Fruit fly (Drosophila melanogaster) whole organism, embryonic: ENCODE results near the gene CG4297.

ENCODE experiments used
- CG10366 ChIP-seq: fragments of 200-800 bp; sonication (Bioruptor generic); IDR thresholded peaks from 2 replicates; pipeline ENCODE4 v1.3.6; 2022; ENCODE audit warnings: missing biosample characterization, missing genetic modification characterization
- CG11085 ChIP-seq: fragments of 200-800 bp; sonication (Bioruptor generic); IDR thresholded peaks from 2 replicates; pipeline ENCODE4 v1.3.6; 2022; ENCODE audit warnings: missing biosample characterization, missing genetic modification characterization
- CG12155 ChIP-seq: fragments of 200-800 bp; sonication (Bioruptor generic); optimal IDR thresholded peaks from 3 replicates; lab custom pipeline; 2016; ENCODE audit warnings: missing biosample characterization, missing genetic modification characterization
- CG12219 ChIP-seq: fragments of 200-800 bp; sonication (Bioruptor generic); optimal IDR thresholded peaks from 3 replicates; lab custom pipeline; 2018; ENCODE audit warnings: missing biosample characterization, mild to moderate bottlenecking, missing genetic modification characterization
- CG14441 ChIP-seq: fragments of 200-800 bp; sonication (Bioruptor generic); IDR thresholded peaks from 2 replicates; pipeline ENCODE4 v1.3.6; 2022; ENCODE audit warnings: missing biosample characterization, missing genetic modification characterization
- CG1602 ChIP-seq: fragments of 200-800 bp; sonication (Bioruptor generic); optimal IDR thresholded peaks from 3 replicates; lab custom pipeline; 2016; ENCODE audit warnings: missing biosample characterization, missing genetic modification characterization
- CG17612 ChIP-seq: fragments of 200-800 bp; sonication (Bioruptor generic); IDR thresholded peaks from 2 replicates; pipeline ENCODE4 v1.3.6; 2022; ENCODE audit warnings: missing biosample characterization, missing genetic modification characterization
- CG17829 ChIP-seq: fragments of 200-800 bp; optimal IDR thresholded peaks from 2 replicates; lab custom pipeline; 2019; ENCODE audit warnings: missing biosample characterization, mild to moderate bottlenecking, missing genetic modification characterization, moderate library complexity
- CG30020 ChIP-seq: fragments of 200-800 bp; optimal IDR thresholded peaks from 2 replicates; lab custom pipeline; 2019; ENCODE audit warnings: missing biosample characterization, mild to moderate bottlenecking, missing genetic modification characterization, moderate library complexity
- CG34422 ChIP-seq: fragments of 200-800 bp; sonication (Bioruptor generic); IDR thresholded peaks from 3 replicates; pipeline ENCODE4 v1.3.6; 2022; ENCODE audit warnings: missing biosample characterization, missing genetic modification characterization
- CG7372 ChIP-seq: fragments of 200-800 bp; sonication (Bioruptor generic); IDR thresholded peaks from 2 replicates; pipeline ENCODE4 v1.3.6; 2022; ENCODE audit warnings: missing biosample characterization, missing genetic modification characterization
- CG8359 ChIP-seq: fragments of 200-800 bp; sonication (Bioruptor generic); optimal IDR thresholded peaks from 2 replicates; lab custom pipeline; 2017; ENCODE audit warnings: missing biosample characterization, mild to moderate bottlenecking, missing genetic modification characterization, borderline replicate concordance
- CG8388 ChIP-seq: fragments of 200-800 bp; sonication (Bioruptor generic); optimal IDR thresholded peaks from 2 replicates; lab custom pipeline; 2019; ENCODE audit warnings: missing biosample characterization, mild to moderate bottlenecking, missing genetic modification characterization, moderate library complexity
- CG9437 ChIP-seq: fragments of 200-800 bp; sonication (Bioruptor generic); optimal IDR thresholded peaks from 2 replicates; lab custom pipeline; 2018; ENCODE audit warnings: missing biosample characterization, mild to moderate bottlenecking, missing genetic modification characterization
- CG9797 ChIP-seq: fragments of 200-800 bp; sonication (Bioruptor generic); optimal IDR thresholded peaks from 3 replicates; lab custom pipeline; 2018; ENCODE audit warnings: missing biosample characterization, mild to moderate bottlenecking, missing genetic modification characterization
- CkIIα-i1 ChIP-seq: fragments of 200-800 bp; sonication (Bioruptor generic); IDR thresholded peaks from 2 replicates; pipeline ENCODE4 v1.3.6; 2022; ENCODE audit warnings: missing biosample characterization, missing genetic modification characterization
- Dip3 ChIP-seq: fragments of 200-800 bp; sonication (Bioruptor generic); optimal IDR thresholded peaks from 3 replicates; lab custom pipeline; 2016; ENCODE audit warnings: missing biosample characterization, missing genetic modification characterization
- Ets97D ChIP-seq: fragments of 200-800 bp; sonication (Bioruptor generic); optimal IDR thresholded peaks from 3 replicates; lab custom pipeline; 2016; ENCODE audit warnings: missing biosample characterization, missing genetic modification characterization
- GATAe ChIP-seq: fragments of 200-800 bp; sonication (Bioruptor generic); conservative IDR thresholded peaks from 2 replicates; pipeline ENCODE4 v1.3.6; 2022; ENCODE audit warnings: missing biosample characterization, missing genetic modification characterization
- HLH54F ChIP-seq: fragments of 200-800 bp; sonication (Bioruptor generic); optimal IDR thresholded peaks from 3 replicates; lab custom pipeline; 2016; ENCODE audit warnings: missing biosample characterization, missing genetic modification characterization
- MBD-R2 ChIP-seq: fragments of 200-800 bp; sonication (Bioruptor generic); IDR thresholded peaks from 2 replicates; pipeline ENCODE4 v1.3.6; 2022; ENCODE audit warnings: missing biosample characterization, missing genetic modification characterization
- Med ChIP-seq: fragments of 200-800 bp; sonication (Bioruptor generic); peaks from one replicate; lab custom pipeline; 2016; ENCODE audit warnings: missing biosample characterization, missing genetic modification characterization, mild to moderate bottlenecking, inconsistent platforms, moderate library complexity
- Mrtf ChIP-seq: fragments of 200-800 bp; sonication (Bioruptor generic); IDR thresholded peaks from 3 replicates; pipeline ENCODE4 v1.3.6; 2022; ENCODE audit warnings: missing biosample characterization, missing genetic modification characterization
- NK7.1 ChIP-seq: fragments of 200-800 bp; sonication (Bioruptor generic); optimal IDR thresholded peaks from 3 replicates; lab custom pipeline; 2016; ENCODE audit warnings: missing biosample characterization, missing genetic modification characterization
- Nf-YB ChIP-seq: fragments of 200-800 bp; sonication (Bioruptor generic); optimal IDR thresholded peaks from 3 replicates; lab custom pipeline; 2019; ENCODE audit warnings: missing biosample characterization, mild to moderate bottlenecking, missing genetic modification characterization, moderate library complexity
- Nf-YC ChIP-seq: fragments of 200-800 bp; optimal IDR thresholded peaks from 3 replicates; lab custom pipeline; 2019; ENCODE audit warnings: missing biosample characterization, mild to moderate bottlenecking, missing genetic modification characterization, moderate library complexity
- Poxn ChIP-seq: fragments of 200-800 bp; sonication (Bioruptor generic); IDR thresholded peaks from 2 replicates; pipeline ENCODE4 v1.3.6; 2022; ENCODE audit warnings: missing biosample characterization, missing genetic modification characterization
- Rfx ChIP-seq: fragments of 200-800 bp; sonication (Bioruptor generic); IDR thresholded peaks from 2 replicates; pipeline ENCODE4 v1.3.6; 2022; ENCODE audit warnings: missing biosample characterization, missing genetic modification characterization
- amos ChIP-seq: fragments of 200-800 bp; sonication (Bioruptor generic); IDR thresholded peaks from 2 replicates; pipeline ENCODE4 v1.3.6; 2022; ENCODE audit warnings: missing biosample characterization, missing genetic modification characterization; ENCODE audit not compliant: partially characterized antibody
- ato ChIP-seq: fragments of 200-800 bp; sonication (Bioruptor generic); IDR thresholded peaks from 2 replicates; pipeline ENCODE4 v1.3.6; 2022; ENCODE audit warnings: missing biosample characterization, missing genetic modification characterization; ENCODE audit not compliant: partially characterized antibody
- bsh ChIP-seq, 2 experiments: fragments of 200-800 bp; sonication (Bioruptor generic); optimal IDR thresholded peaks; 2 replicates each; lab custom pipeline; 2017 to 2018; ENCODE audit warnings: mild to moderate bottlenecking in 2 of 2, missing biosample characterization in 2 of 2, missing genetic modification characterization in 2 of 2, moderate library complexity in 1 of 2
- chn ChIP-seq: fragments of 200-800 bp; sonication (Bioruptor generic); optimal IDR thresholded peaks from 2 replicates; lab custom pipeline; 2016; ENCODE audit warnings: missing biosample characterization, missing genetic modification characterization
- da ChIP-seq: fragments of 200-800 bp; sonication (Bioruptor generic); optimal IDR thresholded peaks from 2 replicates; lab custom pipeline; 2016; ENCODE audit warnings: missing biosample characterization, missing genetic modification characterization
- exex ChIP-seq: fragments of 200-800 bp; sonication (Bioruptor generic); optimal IDR thresholded peaks from 4 replicates; lab custom pipeline; 2018; ENCODE audit warnings: missing biosample characterization, mild to moderate bottlenecking, missing genetic modification characterization, moderate library complexity
- fd102C ChIP-seq: fragments of 200-800 bp; sonication (Bioruptor generic); optimal IDR thresholded peaks from 2 replicates; lab custom pipeline; 2018; ENCODE audit warnings: missing biosample characterization, mild to moderate bottlenecking, missing genetic modification characterization, moderate library complexity
- fd96Cb ChIP-seq: fragments of 200-800 bp; sonication (Bioruptor generic); optimal IDR thresholded peaks from 2 replicates; lab custom pipeline; 2018; ENCODE audit warnings: missing biosample characterization, mild to moderate bottlenecking, missing genetic modification characterization, moderate library complexity
- ham ChIP-seq: fragments of 200-800 bp; sonication (Bioruptor generic); IDR thresholded peaks from 2 replicates; pipeline ENCODE4 v1.3.6; 2022; ENCODE audit warnings: missing biosample characterization, missing genetic modification characterization
- ind ChIP-seq: fragments of 200-800 bp; sonication (Bioruptor generic); optimal IDR thresholded peaks from 3 replicates; lab custom pipeline; 2016; ENCODE audit warnings: missing biosample characterization, missing genetic modification characterization
- jumu ChIP-seq: fragments of 200-800 bp; sonication (Bioruptor generic); optimal IDR thresholded peaks from 3 replicates; lab custom pipeline; 2016; ENCODE audit warnings: missing biosample characterization, missing genetic modification characterization
- kni ChIP-seq: fragments of 200-800 bp; sonication (Bioruptor generic); optimal IDR thresholded peaks from 3 replicates; lab custom pipeline; 2017; ENCODE audit warnings: mild to moderate bottlenecking, missing biosample characterization, missing genetic modification reagents, missing genetic modification characterization
- nom ChIP-seq: fragments of 200-800 bp; sonication (Bioruptor generic); optimal IDR thresholded peaks from 2 replicates; lab custom pipeline; 2017; ENCODE audit warnings: missing biosample characterization, missing genetic modification characterization, mild to moderate bottlenecking, moderate library complexity, missing genetic modification reagents
- p53 ChIP-seq: fragments of 200-800 bp; sonication (Bioruptor generic); optimal IDR thresholded peaks from 2 replicates; lab custom pipeline; 2016; ENCODE audit warnings: missing biosample characterization, missing genetic modification characterization
- pb ChIP-seq: fragments of 200-800 bp; sonication (Bioruptor generic); optimal IDR thresholded peaks from 3 replicates; lab custom pipeline; 2016; ENCODE audit warnings: missing biosample characterization, missing genetic modification characterization
- pzg ChIP-seq: fragments of 200-800 bp; sonication (Bioruptor generic); optimal IDR thresholded peaks from 3 replicates; lab custom pipeline; 2018; ENCODE audit warnings: missing biosample characterization, mild to moderate bottlenecking, missing genetic modification characterization, moderate library complexity
- slbo ChIP-seq: fragments of 200-800 bp; sonication (Bioruptor generic); IDR thresholded peaks from 2 replicates; pipeline ENCODE4 v1.3.6; 2022; ENCODE audit warnings: missing biosample characterization, missing genetic modification characterization
- tll ChIP-seq, 2 experiments: fragments of 200-800 bp in 1 of 2; fragments of >200 bp in 1 of 2; sonication (Bioruptor generic) in 1 of 2; optimal IDR thresholded peaks; 2 replicates each; lab custom pipeline; 2017 to 2019; ENCODE audit warnings: missing biosample characterization in 2 of 2, missing genetic modification characterization in 2 of 2, mild to moderate bottlenecking in 1 of 2, moderate library complexity in 1 of 2
- ttk ChIP-seq: fragments of 200-800 bp; sonication (Bioruptor generic); IDR thresholded peaks from 2 replicates; pipeline ENCODE4 v2.1.2; 2022; ENCODE audit warnings: missing biosample characterization, missing genetic modification characterization
- wor ChIP-seq: fragments of 200-800 bp; sonication (Bioruptor generic); IDR thresholded peaks from 2 replicates; pipeline ENCODE4 v1.3.6; 2022; ENCODE audit warnings: missing biosample characterization, missing genetic modification characterization
- zf30C ChIP-seq: fragments of 200-800 bp; sonication (Bioruptor generic); optimal IDR thresholded peaks from 3 replicates; lab custom pipeline; 2018; ENCODE audit warnings: missing biosample characterization, mild to moderate bottlenecking, missing genetic modification characterization

Gene CG4297

dm6 chr2L:520331-521000 lies 48.5 kb upstream of the CG4297 start (continued):
- TF ChIP-seq Poxn (GFP tag; lab: Robert Waterston, UW) (0 out of 2 replicates have a peak, but pooled peaks have one; percentile 10), zf30C (peak; percentile 78), kni (no peak), jumu (GFP tag; lab: Kevin White, UChicago) (peak; percentile 84), CG12155 (GFP tag; lab: Kevin White, UChicago) (peak; percentile 76), CG8359 (GFP tag; lab: Kevin White, UChicago) (peak; percentile 42), HLH54F (GFP tag; lab: Kevin White, UChicago) (peak; percentile 75), GATAe (no peak), Mrtf (peak; percentile 71), MBD-R2 (GFP tag; lab: Robert Waterston, UW) (no peak), NK7.1 (peak; percentile 78), Rfx (GFP tag; lab: Robert Waterston, UW) (peak; percentile 71), ttk (GFP tag; lab: Robert Waterston, UW) (peak; percentile 90), CG8388 (GFP tag; lab: Kevin White, UChicago) (peak; percentile 93), tll (GFP tag; optimal IDR thresholded peaks at IDR 0.05; lab: Kevin White, UChicago) (no peak), ato (GFP tag; lab: Robert Waterston, UW) (no peak), slbo (GFP tag; lab: Robert Waterston, UW) (peak; percentile 62), exex (tag; lab: Kevin White, UChicago) (no peak), Dip3 (GFP tag; lab: Kevin White, UChicago) (peak; percentile 40), CkIIα-i1 (GFP tag; lab: Robert Waterston, UW) (0 out of 2 replicates have a peak, but pooled peaks have one; percentile 14), bsh (GFP tag; optimal IDR thresholded peaks at IDR 0.05; lab: Kevin White, UChicago) (peak in 1 of 2 experiments; percentile 93), CG12219 (GFP tag; lab: Kevin White, UChicago) (peak; percentile 90), Ets97D (GFP tag; lab: Kevin White, UChicago) (peak; percentile 54), fd96Cb (peak; percentile 89), wor (GFP tag; lab: Robert Waterston, UW) (peak; percentile 74), CG10366 (GFP tag; lab: Robert Waterston, UW) (peak; percentile 86), ham (GFP tag; lab: Robert Waterston, UW) (no peak), chn (GFP tag; lab: Kevin White, UChicago) (peak; percentile 89), CG11085 (GFP tag; lab: Robert Waterston, UW) (peak; percentile 52; the same call in 1 of the 2 replicates), CG17612 (no peak), ind (GFP tag; lab: Kevin White, UChicago) (peak; percentile 57), CG7372 (peak; percentile 73), CG14441 (GFP tag; lab: Robert Waterston, UW) (peak; percentile 87), Nf-YC (tag; lab: Kevin White, UChicago) (no peak), amos (no peak), CG34422 (GFP tag; lab: Robert Waterston, UW) (peak; percentile 86; the same call in 2 of the 3 replicates), fd102C (peak; percentile 32), CG9437 (GFP tag; lab: Kevin White, UChicago) (peak; percentile 66), da (no peak), nom (GFP tag; lab: Kevin White, UChicago) (no peak), CG1602 (peak; percentile 78), CG17829 (peak; percentile 83), p53 (peak; percentile 53), pb (GFP tag; lab: Kevin White, UChicago) (peak; percentile 66), pzg (GFP tag; lab: Kevin White, UChicago) (no peak), CG9797 (no peak), CG30020 (peak; percentile 56), Nf-YB (GFP tag; lab: Kevin White, UChicago) (peak; percentile 75), Med (GFP tag; lab: Kevin White, UChicago) (peak; percentile 97)
